Fruit fly (Drosophila melanogaster) whole organism: ENCODE measurements around the gene CLIP-190.

ENCODE experiments used
- Dll ChIP-seq: fragments of >200 bp; optimal IDR thresholded peaks from 2 replicates; lab custom pipeline; 2017
- psq ChIP-seq: fragments of >200 bp; optimal IDR thresholded peaks from 2 replicates; lab custom pipeline; 2017

dm6 chr2L:17450505-17451415 lies 66.3 kb downstream of the CLIP-190 start:
- no peak for TF ChIP-seq psq (lab: Kevin White, UChicago)
- TF ChIP-seq Dll (lab: Kevin White, UChicago): no peak
